Fruit fly (Drosophila melanogaster): ENCODE data around the gene CG18789.

CG18789 gene

dm6 chr2L:12010100-12010876, 15.1 kb upstream of the CG18789 start:
- peak; percentile 33 for TF ChIP-seq CG7101 (tag; optimal IDR thresholded peaks at IDR 0.05)
- peak; percentile 88 for TF ChIP-seq CG12768 (GFP tag; optimal IDR thresholded peaks at IDR 0.05)
- TF ChIP-seq cnc (optimal IDR thresholded peaks at IDR 0.05): no peak
- TF ChIP-seq cic (GFP tag; optimal IDR thresholded peaks at IDR 0.05): peak; percentile 89
- TF ChIP-seq bab1 (GFP tag; optimal IDR thresholded peaks at IDR 0.05): peak; percentile 54
- TF ChIP-seq CG33017 (tag; optimal IDR thresholded peaks at IDR 0.05): no peak
- no peak for TF ChIP-seq CG1620 (GFP tag; optimal IDR thresholded peaks at IDR 0.05)
- peak; percentile 50 for TF ChIP-seq CG11617 (GFP tag; optimal IDR thresholded peaks at IDR 0.05)
- TF ChIP-seq CG7045 (GFP tag; optimal IDR thresholded peaks at IDR 0.05): no peak
- peak; percentile 88 for TF ChIP-seq Mnt (GFP tag; optimal IDR thresholded peaks at IDR 0.05)
- TF ChIP-seq CG14711 (tag; optimal IDR thresholded peaks at IDR 0.05): peak; percentile 59
- TF ChIP-seq tj (GFP tag; optimal IDR thresholded peaks at IDR 0.05): peak; percentile 13
- peak; percentile 99 for TF ChIP-seq ovo (GFP tag; optimal IDR thresholded peaks at IDR 0.05)
- TF ChIP-seq CG5204 (GFP tag; optimal IDR thresholded peaks at IDR 0.05): no peak
- TF ChIP-seq Hr96 (GFP tag; optimal IDR thresholded peaks at IDR 0.05): peak; percentile 65
- TF ChIP-seq Clk (GFP tag; optimal IDR thresholded peaks at IDR 0.05): no peak
- TF ChIP-seq pad (GFP tag; optimal IDR thresholded peaks at IDR 0.05): peak; percentile 85
- TF ChIP-seq toe (GFP tag; optimal IDR thresholded peaks at IDR 0.05): peak; percentile 46
- peak; percentile 20 for TF ChIP-seq Crg-1 (GFP tag; optimal IDR thresholded peaks at IDR 0.05)

- peak; percentile 17 for TF ChIP-seq kay (GFP tag; ENCODE audit: borderline replicate concordance)
- no peak for TF ChIP-seq Clk (GFP tag; optimal IDR thresholded peaks at IDR 0.05)
- no peak for TF ChIP-seq CG7101 (tag; optimal IDR thresholded peaks at IDR 0.05)
- no peak for TF ChIP-seq tj (GFP tag; optimal IDR thresholded peaks at IDR 0.05)
These were observed 12.6 kb upstream of the CG18789 start, which contains the start of gene Rh5 for dm6 chr2L:12007853-12008252. Gene Rh5, plus strand, starts transcription at chr2L:12008153.

- TF ChIP-seq Hr96 (GFP tag; optimal IDR thresholded peaks at IDR 0.05) (peak; percentile 87), CG5204 (GFP tag; optimal IDR thresholded peaks at IDR 0.05) (peak; percentile 11), CG7101 (tag; optimal IDR thresholded peaks at IDR 0.05) (peak; percentile 48), ovo (GFP tag; optimal IDR thresholded peaks at IDR 0.05) (peak; percentile 88), bab1 (GFP tag; optimal IDR thresholded peaks at IDR 0.05) (peak; percentile 92), cnc (optimal IDR thresholded peaks at IDR 0.05) (no peak), CG1620 (GFP tag; optimal IDR thresholded peaks at IDR 0.05) (peak; percentile 57), CG14711 (tag; optimal IDR thresholded peaks at IDR 0.05) (peak; percentile 55), cic (GFP tag; optimal IDR thresholded peaks at IDR 0.05) (peak; percentile 97), Crg-1 (GFP tag; optimal IDR thresholded peaks at IDR 0.05) (peak; percentile 21), CG33017 (tag; optimal IDR thresholded peaks at IDR 0.05) (peak; percentile 63), tj (GFP tag; optimal IDR thresholded peaks at IDR 0.05) (peak; percentile 67), Clk (GFP tag; optimal IDR thresholded peaks at IDR 0.05) (peak; percentile 81), CG11617 (GFP tag; optimal IDR thresholded peaks at IDR 0.05) (peak; percentile 69), CG12768 (GFP tag; optimal IDR thresholded peaks at IDR 0.05) (peak; percentile 91), kay (GFP tag; ENCODE audit: borderline replicate concordance) (peak; percentile 95), toe (GFP tag; optimal IDR thresholded peaks at IDR 0.05) (peak; percentile 73), CG7045 (GFP tag; optimal IDR thresholded peaks at IDR 0.05) (peak; percentile 70), pad (GFP tag; optimal IDR thresholded peaks at IDR 0.05) (peak; percentile 78), Mnt (GFP tag; optimal IDR thresholded peaks at IDR 0.05) (peak; percentile 91)
These were observed 12.1 kb upstream of the CG18789 start for dm6 chr2L:12007331-12007791.

- TF ChIP-seq cnc (optimal IDR thresholded peaks at IDR 0.05) (no peak), Mnt (GFP tag; optimal IDR thresholded peaks at IDR 0.05) (no peak), ovo (GFP tag; optimal IDR thresholded peaks at IDR 0.05) (peak; percentile 68), CG12768 (GFP tag; optimal IDR thresholded peaks at IDR 0.05) (peak; percentile 72), Crg-1 (GFP tag; optimal IDR thresholded peaks at IDR 0.05) (peak; percentile 69), pad (GFP tag; optimal IDR thresholded peaks at IDR 0.05) (peak; percentile 98), CG11617 (GFP tag; optimal IDR thresholded peaks at IDR 0.05) (peak; percentile 90), Hr96 (GFP tag; optimal IDR thresholded peaks at IDR 0.05) (peak; percentile 62), toe (GFP tag; optimal IDR thresholded peaks at IDR 0.05) (peak; percentile 79), bab1 (GFP tag; optimal IDR thresholded peaks at IDR 0.05) (peak; percentile 80), CG33017 (tag; optimal IDR thresholded peaks at IDR 0.05) (peak; percentile 94), Clk (GFP tag; optimal IDR thresholded peaks at IDR 0.05) (peak; percentile 41), tj (GFP tag; optimal IDR thresholded peaks at IDR 0.05) (peak; percentile 63), CG14711 (tag; optimal IDR thresholded peaks at IDR 0.05) (peak; percentile 77), CG1620 (GFP tag; optimal IDR thresholded peaks at IDR 0.05) (peak; percentile 53), kay (GFP tag; ENCODE audit: borderline replicate concordance) (peak; percentile 93), CG5204 (GFP tag; optimal IDR thresholded peaks at IDR 0.05) (peak; percentile 72), CG7101 (tag; optimal IDR thresholded peaks at IDR 0.05) (peak; percentile 86), CG7045 (GFP tag; optimal IDR thresholded peaks at IDR 0.05) (peak; percentile 87), cic (GFP tag; optimal IDR thresholded peaks at IDR 0.05) (no peak)
These were observed 11.4 kb upstream of the CG18789 start for dm6 chr2L:12006397-12007330.
